Fruit fly (Drosophila melanogaster) whole organism, embryonic: Measurements from ENCODE around the gene Rcd2.

Source experiments
- Neu2 ChIP-seq: fragments of 200-800 bp; sonication (Bioruptor generic); optimal IDR thresholded peaks from 3 replicates; lab custom pipeline; 2016; ENCODE audit warnings: missing biosample characterization, missing genetic modification characterization, borderline replicate concordance
- Sox100B ChIP-seq: fragments of 200-800 bp; sonication (Bioruptor generic); optimal IDR thresholded peaks from 3 replicates; lab custom pipeline; 2018; ENCODE audit warnings: missing biosample characterization, mild to moderate bottlenecking, missing genetic modification characterization
- emc ChIP-seq: fragments of 200-800 bp; sonication (Bioruptor generic); optimal IDR thresholded peaks from 2 replicates; lab custom pipeline; 2016; ENCODE audit warnings: missing biosample characterization, missing genetic modification characterization

dm6 chr3L:20583919-20584318 is 43.7 kb upstream of the Rcd2 start:
- TF ChIP-seq Neu2 (GFP tag; lab: Kevin White, UChicago): no peak
- no peak for TF ChIP-seq emc (GFP tag; lab: Kevin White, UChicago)
- TF ChIP-seq Sox100B (GFP tag; lab: Kevin White, UChicago): no peak
